Worm (Caenorhabditis elegans): Measurements from ENCODE around the gene R05D3.8.

DNA sequence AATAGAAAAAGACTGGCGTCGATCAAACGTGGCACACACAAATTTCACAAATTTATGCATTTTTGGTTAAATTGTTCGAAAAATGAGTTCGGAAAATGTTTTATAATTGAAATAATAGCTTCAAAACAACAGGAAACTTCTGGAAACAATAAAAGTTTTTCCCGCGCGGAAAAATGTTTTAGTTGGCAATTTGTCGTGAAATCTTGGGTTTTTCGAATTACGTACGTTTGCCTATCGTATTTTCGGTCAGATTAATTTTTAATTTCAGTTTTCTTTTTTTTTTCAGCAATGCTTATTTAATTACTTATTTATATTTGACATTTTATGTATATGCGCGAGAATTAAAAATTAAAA is 2.7 kb downstream of the R05D3.8 start:
- no peak for TF ChIP-seq tbx-2 (tag; optimal IDR thresholded peaks at IDR 0.05)
- TF ChIP-seq elt-4 (tag; optimal IDR thresholded peaks at IDR 0.05) = no peak
- no peak for TF ChIP-seq ceh-30 (tag; optimal IDR thresholded peaks at IDR 0.05)
- no peak for TF ChIP-seq ama-1 (optimal IDR thresholded peaks at IDR 0.05)
- TF ChIP-seq zip-5 (tag; optimal IDR thresholded peaks at IDR 0.05) = no peak
- TF ChIP-seq rnt-1 (tag; optimal IDR thresholded peaks at IDR 0.05) = no peak
- no peak for TF ChIP-seq ref-2 (tag; optimal IDR thresholded peaks at IDR 0.05)
- TF ChIP-seq elt-2 (tag; optimal IDR thresholded peaks at IDR 0.05) = no peak
- TF ChIP-seq ceh-19 (GFP tag; optimal IDR thresholded peaks at IDR 0.05) = no peak
- no peak for TF ChIP-seq T23F11.4 (GFP tag; optimal IDR thresholded peaks at IDR 0.05)
- no peak for TF ChIP-seq nhr-232 (tag; optimal IDR thresholded peaks at IDR 0.05)
- TF ChIP-seq hlh-30 (tag; optimal IDR thresholded peaks at IDR 0.05; ENCODE audit: insufficient read depth) = no peak
- no peak for TF ChIP-seq nhr-11 (tag; optimal IDR thresholded peaks at IDR 0.05)
- no peak for TF ChIP-seq hlh-8 (tag; optimal IDR thresholded peaks at IDR 0.05)
